Fruit fly (Drosophila melanogaster) whole organism, embryonic: Measurements from ENCODE around the gene LUBEL.

Experiments used
- Adf1 ChIP-seq: fragments of 200-800 bp; sonication (Bioruptor generic); IDR thresholded peaks from 2 replicates; pipeline ENCODE4 v1.3.6; 2022; ENCODE audit warnings: missing biosample characterization, missing genetic modification characterization
- Bgb ChIP-seq: fragments of 200-800 bp; sonication (Bioruptor generic); IDR thresholded peaks from 2 replicates; pipeline ENCODE4 v1.3.6; 2022; ENCODE audit warnings: missing biosample characterization, missing genetic modification characterization; ENCODE audit not compliant: partially characterized antibody
- CG10321 ChIP-seq: fragments of 200-800 bp; sonication (Bioruptor generic); IDR thresholded peaks from 2 replicates; pipeline ENCODE4 v1.3.6; 2022; ENCODE audit warnings: missing biosample characterization, missing genetic modification characterization
- CG11695 ChIP-seq: fragments of 200-800 bp; sonication (Bioruptor generic); IDR thresholded peaks from 3 replicates; pipeline ENCODE4 v1.3.6; 2022; ENCODE audit warnings: missing biosample characterization, missing genetic modification characterization
- CG11723 ChIP-seq: fragments of 200-800 bp; sonication (Bioruptor generic); optimal IDR thresholded peaks from 2 replicates; lab custom pipeline; 2017; ENCODE audit warnings: missing biosample characterization, mild to moderate bottlenecking, missing genetic modification characterization
- CG13287 ChIP-seq: fragments of 200-800 bp; sonication (Bioruptor generic); IDR thresholded peaks from 2 replicates; pipeline ENCODE4 v1.3.6; 2022; ENCODE audit warnings: missing biosample characterization, missing genetic modification characterization; ENCODE audit not compliant: partially characterized antibody
- CG16815 ChIP-seq: fragments of 200-800 bp; sonication (Bioruptor generic); optimal IDR thresholded peaks from 3 replicates; lab custom pipeline; 2017; ENCODE audit warnings: missing biosample characterization, mild to moderate bottlenecking, missing genetic modification characterization
- CG1832 ChIP-seq: fragments of 200-800 bp; sonication (Bioruptor generic); optimal IDR thresholded peaks from 2 replicates; lab custom pipeline; 2017; ENCODE audit warnings: missing biosample characterization, mild to moderate bottlenecking, missing genetic modification characterization, inconsistent platforms
- CG2116 ChIP-seq: fragments of 200-800 bp; sonication (Bioruptor generic); optimal IDR thresholded peaks from 3 replicates; lab custom pipeline; 2018; ENCODE audit warnings: missing biosample characterization, mild to moderate bottlenecking, missing genetic modification characterization
- CG34224 ChIP-seq: fragments of 200-800 bp; sonication (Bioruptor generic); IDR thresholded peaks from 3 replicates; pipeline ENCODE4 v1.3.6; 2022; ENCODE audit warnings: missing biosample characterization, missing genetic modification characterization; ENCODE audit not compliant: partially characterized antibody
- CG42726 ChIP-seq: fragments of 200-800 bp; sonication (Bioruptor generic); IDR thresholded peaks from 2 replicates; pipeline ENCODE4 v1.3.6; 2022; ENCODE audit warnings: missing biosample characterization, missing genetic modification characterization; ENCODE audit not compliant: partially characterized antibody
- CG4730 ChIP-seq: fragments of 200-800 bp; sonication (Bioruptor generic); IDR thresholded peaks from 2 replicates; pipeline ENCODE4 v1.3.6; 2022; ENCODE audit warnings: missing biosample characterization, missing genetic modification characterization
- CG4820 ChIP-seq: fragments of 200-800 bp; sonication (Bioruptor generic); optimal IDR thresholded peaks from 3 replicates; lab custom pipeline; 2016; ENCODE audit warnings: missing biosample characterization, missing genetic modification characterization
- CG8290 ChIP-seq, 3 experiments: fragments of 200-800 bp; sonication (Bioruptor generic); optimal IDR thresholded peaks; 2 replicates each; lab custom pipeline; 2016 to 2019; ENCODE audit warnings: missing biosample characterization in 3 of 3, missing genetic modification characterization in 3 of 3, mild to moderate bottlenecking in 2 of 3, moderate library complexity in 1 of 3
- CG9609 ChIP-seq: fragments of 200-800 bp; sonication (Bioruptor generic); optimal IDR thresholded peaks from 3 replicates; lab custom pipeline; 2016; ENCODE audit warnings: missing biosample characterization, missing genetic modification characterization
- CG9932 ChIP-seq: fragments of 200-800 bp; sonication (Bioruptor generic); IDR thresholded peaks from 2 replicates; pipeline ENCODE4 v1.3.6; 2022; ENCODE audit warnings: missing biosample characterization, missing genetic modification characterization
- CoRest ChIP-seq: fragments of 200-800 bp; sonication (Bioruptor generic); optimal IDR thresholded peaks from 3 replicates; lab custom pipeline; 2018; ENCODE audit warnings: missing biosample characterization, mild to moderate bottlenecking, missing genetic modification characterization, moderate library complexity
- Deaf1 ChIP-seq: fragments of 200-800 bp; optimal IDR thresholded peaks from 3 replicates; lab custom pipeline; 2019; ENCODE audit warnings: missing biosample characterization, mild to moderate bottlenecking, missing genetic modification characterization, moderate library complexity
- Ets97D ChIP-seq: fragments of 200-800 bp; sonication (Bioruptor generic); optimal IDR thresholded peaks from 3 replicates; lab custom pipeline; 2016; ENCODE audit warnings: missing biosample characterization, missing genetic modification characterization
- GATAe ChIP-seq: fragments of 200-800 bp; sonication (Bioruptor generic); conservative IDR thresholded peaks from 2 replicates; pipeline ENCODE4 v1.3.6; 2022; ENCODE audit warnings: missing biosample characterization, missing genetic modification characterization
- Hey ChIP-seq: fragments of 200-800 bp; sonication (Bioruptor generic); optimal IDR thresholded peaks from 3 replicates; lab custom pipeline; 2018; ENCODE audit warnings: missing biosample characterization, mild to moderate bottlenecking, missing genetic modification characterization
- HmgD ChIP-seq: fragments of 200-800 bp; sonication (Bioruptor generic); optimal IDR thresholded peaks from 3 replicates; lab custom pipeline; 2016; ENCODE audit warnings: missing biosample characterization, missing genetic modification characterization
- HmgZ ChIP-seq: fragments of 200-800 bp; sonication (Bioruptor generic); optimal IDR thresholded peaks from 2 replicates; lab custom pipeline; 2018; ENCODE audit warnings: missing biosample characterization, mild to moderate bottlenecking, missing genetic modification characterization
- Hr51 ChIP-seq, 2 experiments: fragments of 200-800 bp; sonication (Bioruptor generic); optimal IDR thresholded peaks; 2 replicates in 1 of 2; 3 replicates in 1 of 2; lab custom pipeline; 2016 to 2018; ENCODE audit warnings: missing biosample characterization in 2 of 2, missing genetic modification characterization in 2 of 2, mild to moderate bottlenecking in 1 of 2, moderate library complexity in 1 of 2
- Jarid2 ChIP-seq: fragments of 200-800 bp; sonication (Bioruptor generic); optimal IDR thresholded peaks from 3 replicates; lab custom pipeline; 2017; ENCODE audit warnings: mild to moderate bottlenecking, missing biosample characterization, missing genetic modification reagents, missing genetic modification characterization
- Med ChIP-seq: fragments of 200-800 bp; sonication (Bioruptor generic); peaks from one replicate; lab custom pipeline; 2016; ENCODE audit warnings: missing biosample characterization, missing genetic modification characterization, mild to moderate bottlenecking, inconsistent platforms, moderate library complexity
- Mrtf ChIP-seq: fragments of 200-800 bp; sonication (Bioruptor generic); IDR thresholded peaks from 3 replicates; pipeline ENCODE4 v1.3.6; 2022; ENCODE audit warnings: missing biosample characterization, missing genetic modification characterization
- Nf-YA ChIP-seq: fragments of 200-800 bp; sonication (Bioruptor generic); IDR thresholded peaks from 2 replicates; pipeline ENCODE4 v1.3.6; 2022; ENCODE audit warnings: missing biosample characterization, missing genetic modification characterization
- Nf-YB ChIP-seq: fragments of 200-800 bp; sonication (Bioruptor generic); optimal IDR thresholded peaks from 3 replicates; lab custom pipeline; 2019; ENCODE audit warnings: missing biosample characterization, mild to moderate bottlenecking, missing genetic modification characterization, moderate library complexity
- Nf-YC ChIP-seq: fragments of 200-800 bp; optimal IDR thresholded peaks from 3 replicates; lab custom pipeline; 2019; ENCODE audit warnings: missing biosample characterization, mild to moderate bottlenecking, missing genetic modification characterization, moderate library complexity
- Rfx ChIP-seq: fragments of 200-800 bp; sonication (Bioruptor generic); IDR thresholded peaks from 2 replicates; pipeline ENCODE4 v1.3.6; 2022; ENCODE audit warnings: missing biosample characterization, missing genetic modification characterization
- Vsx1 ChIP-seq: fragments of 200-800 bp; sonication (Bioruptor generic); optimal IDR thresholded peaks from 2 replicates; lab custom pipeline; 2017; ENCODE audit warnings: missing biosample characterization, mild to moderate bottlenecking, missing genetic modification characterization, missing genetic modification reagents
- abd-A ChIP-seq: fragments of 200-800 bp; sonication (Bioruptor generic); optimal IDR thresholded peaks from 3 replicates; lab custom pipeline; 2019; ENCODE audit warnings: missing biosample characterization, mild to moderate bottlenecking, missing genetic modification characterization, moderate library complexity
- caup ChIP-seq: fragments of 200-800 bp; sonication (Bioruptor generic); optimal IDR thresholded peaks from 3 replicates; lab custom pipeline; 2017; ENCODE audit warnings: missing biosample characterization, mild to moderate bottlenecking, missing genetic modification characterization, moderate library complexity; ENCODE audit not compliant: severe bottlenecking
- cg ChIP-seq: fragments of 200-800 bp; sonication (Bioruptor generic); optimal IDR thresholded peaks from 3 replicates; lab custom pipeline; 2019; ENCODE audit warnings: missing biosample characterization, mild to moderate bottlenecking, missing genetic modification characterization, moderate library complexity
- chinmo ChIP-seq: fragments of 200-800 bp; sonication (Bioruptor generic); IDR thresholded peaks from 4 replicates; pipeline ENCODE4 v1.3.6; 2022; ENCODE audit warnings: missing biosample characterization, missing genetic modification characterization; ENCODE audit not compliant: partially characterized antibody
- crol ChIP-seq: fragments of 200-800 bp; sonication (Bioruptor generic); IDR thresholded peaks from 2 replicates; pipeline ENCODE4 v1.3.6; 2022; ENCODE audit warnings: missing biosample characterization, missing genetic modification characterization
- ewg ChIP-seq: fragments of 200-800 bp; sonication (Bioruptor generic); optimal IDR thresholded peaks from 3 replicates; lab custom pipeline; 2017; ENCODE audit warnings: mild to moderate bottlenecking, missing biosample characterization, missing genetic modification reagents, missing genetic modification characterization
- exex ChIP-seq: fragments of 200-800 bp; sonication (Bioruptor generic); optimal IDR thresholded peaks from 4 replicates; lab custom pipeline; 2018; ENCODE audit warnings: missing biosample characterization, mild to moderate bottlenecking, missing genetic modification characterization, moderate library complexity
- ftz-f1 ChIP-seq: fragments of 200-800 bp; sonication (Bioruptor generic); optimal IDR thresholded peaks from 2 replicates; lab custom pipeline; 2016; ENCODE audit warnings: missing biosample characterization, missing genetic modification characterization
- kah ChIP-seq: fragments of 200-800 bp; sonication (Bioruptor generic); optimal IDR thresholded peaks from 2 replicates; lab custom pipeline; 2018; ENCODE audit warnings: missing biosample characterization, mild to moderate bottlenecking, missing genetic modification characterization
- lola ChIP-seq, 3 experiments: fragments of >200 bp in 2 of 3; fragments of 200-800 bp in 1 of 3; sonication (Bioruptor generic) in 1 of 3; optimal IDR thresholded peaks; 2 replicates each; lab custom pipeline; 2017 to 2019; ENCODE audit warnings: missing biosample characterization in 3 of 3, missing genetic modification characterization in 3 of 3, mild to moderate bottlenecking in 1 of 3, moderate library complexity in 1 of 3
- pfk ChIP-seq: fragments of 200-800 bp; sonication (Bioruptor generic); optimal IDR thresholded peaks from 2 replicates; lab custom pipeline; 2018; ENCODE audit warnings: missing biosample characterization, mild to moderate bottlenecking, missing genetic modification characterization, moderate library complexity
- sd ChIP-seq: fragments of 200-800 bp; sonication (Bioruptor generic); optimal IDR thresholded peaks from 3 replicates; lab custom pipeline; 2018; ENCODE audit warnings: missing biosample characterization, mild to moderate bottlenecking, missing genetic modification characterization, moderate library complexity
- sens-2 ChIP-seq: fragments of 200-800 bp; sonication (Bioruptor generic); IDR thresholded peaks from 2 replicates; pipeline ENCODE4 v1.3.6; 2022; ENCODE audit warnings: missing biosample characterization, missing genetic modification characterization
- seq ChIP-seq: fragments of 200-800 bp; sonication (Bioruptor generic); IDR thresholded peaks from 2 replicates; pipeline ENCODE4 v1.3.6; 2022; ENCODE audit warnings: missing biosample characterization, missing genetic modification characterization
- sob ChIP-seq: fragments of 200-800 bp; sonication (Bioruptor generic); IDR thresholded peaks from 2 replicates; pipeline ENCODE4 v1.3.6; 2022; ENCODE audit warnings: missing biosample characterization, missing genetic modification characterization
- sug ChIP-seq: fragments of 200-800 bp; optimal IDR thresholded peaks from 2 replicates; lab custom pipeline; 2019; ENCODE audit warnings: missing biosample characterization, mild to moderate bottlenecking, missing genetic modification characterization, moderate library complexity

Gene LUBEL

dm6 chr2L:6817493-6817892 lies 44.9 kb upstream of the LUBEL start:
- TF ChIP-seq Bgb (GFP tag; lab: Robert Waterston, UW) (peak; percentile 30; the same call in 1 of the 2 replicates), Deaf1 (peak; percentile 65), chinmo (GFP tag; lab: Robert Waterston, UW) (peak; percentile 83; the same call in 1 of the 4 replicates), sob (GFP tag; lab: Robert Waterston, UW) (0 out of 2 replicates have a peak, but pooled peaks have one; percentile 9), CG11723 (GFP tag; lab: Kevin White, UChicago) (no peak), CG34224 (GFP tag; lab: Robert Waterston, UW) (peak; percentile 37; the same call in 1 of the 3 replicates), Med (GFP tag; lab: Kevin White, UChicago) (no peak), CG16815 (GFP tag; lab: Kevin White, UChicago) (no peak), Vsx1 (GFP tag; lab: Kevin White, UChicago) (peak; percentile 76), CG8290 (GFP tag; optimal IDR thresholded peaks at IDR 0.05; lab: Kevin White, UChicago) (no peak), CG8290 (tag; optimal IDR thresholded peaks at IDR 0.05; lab: Kevin White, UChicago) (peak in 1 of 2 experiments; percentile 6), cg (peak; percentile 44), CG2116 (GFP tag; lab: Kevin White, UChicago) (no peak), crol (GFP tag; lab: Robert Waterston, UW) (peak; percentile 99), GATAe (GFP tag; lab: Robert Waterston, UW) (peak; percentile 95), CG9609 (GFP tag; lab: Kevin White, UChicago) (no peak), Hey (tag; lab: Kevin White, UChicago) (peak; percentile 13), Hr51 (GFP tag; optimal IDR thresholded peaks at IDR 0.05; lab: Kevin White, UChicago) (no peak), ftz-f1 (GFP tag; lab: Kevin White, UChicago) (peak; percentile 47), Rfx (0 out of 2 replicates have a peak, but pooled peaks have one; percentile 24), Mrtf (GFP tag; lab: Robert Waterston, UW) (0 out of 3 replicates have a peak, but pooled peaks have one; percentile 14), abd-A (tag; lab: Kevin White, UChicago) (peak; percentile 66), Nf-YA (peak; percentile 99), CG13287 (GFP tag; lab: Robert Waterston, UW) (peak; percentile 7; the same call in 1 of the 2 replicates), Jarid2 (GFP tag; lab: Kevin White, UChicago) (peak; percentile 22), kah (GFP tag; lab: Kevin White, UChicago) (no peak), Ets97D (GFP tag; lab: Kevin White, UChicago) (no peak), lola (GFP tag; optimal IDR thresholded peaks at IDR 0.05; lab: Kevin White, UChicago) (peak in 1 of 3 experiments; percentile 29), sd (tag; lab: Kevin White, UChicago) (peak; percentile 99), CG42726 (GFP tag; lab: Robert Waterston, UW) (0 out of 2 replicates have a peak, but pooled peaks have one; percentile 54), CG4820 (GFP tag; lab: Kevin White, UChicago) (no peak), HmgZ (tag; lab: Kevin White, UChicago) (peak; percentile 34), Nf-YC (tag; lab: Kevin White, UChicago) (peak; percentile 99), ewg (GFP tag; lab: Kevin White, UChicago) (peak; percentile 73), CG1832 (peak; percentile 77), seq (GFP tag; lab: Robert Waterston, UW) (no peak), sens-2 (GFP tag; lab: Robert Waterston, UW) (peak; percentile 84), CoRest (tag; lab: Kevin White, UChicago) (peak; percentile 22), caup (GFP tag; lab: Kevin White, UChicago) (no peak), CG9932 (GFP tag; lab: Robert Waterston, UW) (0 out of 2 replicates have a peak, but pooled peaks have one; percentile 20), pfk (GFP tag; lab: Kevin White, UChicago) (peak; percentile 81), Nf-YB (GFP tag; lab: Kevin White, UChicago) (peak; percentile 99), CG11695 (GFP tag; lab: Robert Waterston, UW) (0 out of 3 replicates have a peak, but pooled peaks have one; percentile 10), exex (tag; lab: Kevin White, UChicago) (peak; percentile 59), sug (tag; lab: Kevin White, UChicago) (peak; percentile 85), CG4730 (GFP tag; lab: Robert Waterston, UW) (no peak), HmgD (no peak), Adf1 (GFP tag; lab: Robert Waterston, UW) (peak; percentile 74), CG10321 (GFP tag; lab: Robert Waterston, UW) (peak; percentile 93)
